Worm (Caenorhabditis elegans): ENCODE data around the gene srw-136.

DNA sequence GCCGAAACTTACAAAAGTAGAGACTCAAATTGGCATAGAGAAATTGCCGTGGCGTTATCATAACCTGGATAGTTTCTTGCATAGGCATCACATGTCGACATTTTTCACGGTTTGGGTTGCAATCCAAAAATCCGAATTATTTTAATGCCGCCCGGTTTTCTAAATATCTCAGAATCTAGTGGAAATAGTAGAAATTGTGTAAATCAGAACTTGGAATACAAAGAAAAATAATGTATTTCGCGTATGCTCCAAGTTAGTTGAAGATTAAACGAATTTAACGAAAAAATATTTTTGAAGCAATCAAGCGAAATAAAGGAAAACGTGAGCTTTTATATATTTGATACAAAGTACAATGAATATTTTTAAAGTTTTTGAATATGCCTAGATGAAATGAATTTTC, 49.5 kb downstream of the srw-136 start, which contains the start of gene srw-144:
- TF ChIP-seq elt-2 (tag; optimal IDR thresholded peaks at IDR 0.05) = no peak
- no peak for TF ChIP-seq fkh-10 (GFP tag; optimal IDR thresholded peaks at IDR 0.05)
- no peak for TF ChIP-seq lin-15B (tag; optimal IDR thresholded peaks at IDR 0.05)
- no peak for TF ChIP-seq ceh-88 (GFP tag; IDR thresholded peaks at IDR 0.05)
- TF ChIP-seq aly-2 (tag; optimal IDR thresholded peaks at IDR 0.05) = no peak
- no peak for TF ChIP-seq ceh-82 (tag; optimal IDR thresholded peaks at IDR 0.05)
- no peak for TF ChIP-seq unc-86 (tag; optimal IDR thresholded peaks at IDR 0.05)
- no peak for TF ChIP-seq nhr-76 (tag; optimal IDR thresholded peaks at IDR 0.05)
- TF ChIP-seq zag-1 (tag; optimal IDR thresholded peaks at IDR 0.05) = no peak
- no peak for TF ChIP-seq lin-35 (GFP tag; optimal IDR thresholded peaks at IDR 0.05)
- no peak for TF ChIP-seq nhr-11 (tag; optimal IDR thresholded peaks at IDR 0.05)
- TF ChIP-seq dpl-1 (GFP tag; optimal IDR thresholded peaks at IDR 0.05) = no peak
- no peak for TF ChIP-seq nhr-12 (tag; optimal IDR thresholded peaks at IDR 0.05)

All from whole organism, L1 larva.